Worm (Caenorhabditis elegans): Measurements from ENCODE around the gene inos-1.

DNA sequence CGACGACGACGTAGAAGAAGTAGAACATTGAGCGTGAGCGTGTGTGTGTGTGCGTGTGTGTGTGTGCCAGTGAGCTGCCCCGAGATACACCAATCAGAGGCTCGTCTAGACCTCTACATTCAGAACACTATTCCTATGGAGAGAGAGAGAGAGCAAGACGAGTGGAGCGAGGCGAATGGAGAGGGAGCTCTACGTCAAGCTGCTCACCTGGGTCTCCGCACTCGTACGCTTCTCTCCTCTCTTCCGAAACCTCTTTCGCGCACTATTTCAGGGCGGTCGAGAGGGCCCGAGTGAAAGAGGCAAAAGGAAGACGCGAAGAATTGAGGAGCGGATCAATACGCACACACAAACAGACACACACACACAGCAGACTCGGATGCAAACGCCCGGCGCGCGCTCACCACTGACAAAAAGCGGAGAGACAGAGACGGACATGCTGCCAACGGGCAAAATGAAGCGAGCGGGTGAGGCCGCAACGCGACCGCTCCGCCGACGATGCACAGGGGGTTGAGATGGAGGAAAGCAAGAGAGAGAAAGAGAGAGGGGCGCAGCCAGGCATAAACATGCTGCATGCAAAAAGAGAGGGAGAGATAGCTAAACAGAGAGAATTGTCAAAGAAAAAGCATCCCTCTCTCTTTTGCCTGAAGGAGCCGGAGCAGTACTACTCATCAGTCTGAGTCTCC lies 49.5 kb upstream of the inos-1 start:
- TF ChIP-seq nhr-237 (tag; optimal IDR thresholded peaks at IDR 0.05) (no peak), ceh-16 (tag; optimal IDR thresholded peaks at IDR 0.05) (no peak)

Measured in whole organism, L3 larva.